Fruit fly (Drosophila melanogaster): Measurements from ENCODE around the gene CG3108.

The CG3108 gene

dm6 chrX:5737157-5737556 is 44.3 kb downstream of the CG3108 start (continued):
- peak; percentile 39 for TF ChIP-seq Sox102F (GFP tag; optimal IDR thresholded peaks at IDR 0.05)
- no peak for TF ChIP-seq chm (GFP tag; IDR thresholded peaks at IDR 0.05)
- no peak for TF ChIP-seq CG3838 (GFP tag; optimal IDR thresholded peaks at IDR 0.05)
- TF ChIP-seq eyg (GFP tag; optimal IDR thresholded peaks at IDR 0.05): no peak
- TF ChIP-seq knrl (GFP tag; IDR thresholded peaks at IDR 0.05; ENCODE audit: partially characterized antibody): no peak

dm6 chrX:5735268-5735941 is 46.0 kb downstream of the CG3108 start:
- TF ChIP-seq CG2116 (GFP tag; optimal IDR thresholded peaks at IDR 0.05) (peak; percentile 16), Mrtf (GFP tag; IDR thresholded peaks at IDR 0.05) (peak; percentile 71; the same call in 2 of the 3 replicates), CG10366 (GFP tag; IDR thresholded peaks at IDR 0.05) (peak; percentile 78), CG12659 (GFP tag; optimal IDR thresholded peaks at IDR 0.05) (peak; percentile 62), CG13296 (GFP tag; optimal IDR thresholded peaks at IDR 0.05) (peak; percentile 40), twi (tag; optimal IDR thresholded peaks at IDR 0.05) (peak; percentile 47), CG10267 (tag; optimal IDR thresholded peaks at IDR 0.05) (peak; percentile 53), CG12155 (GFP tag; optimal IDR thresholded peaks at IDR 0.05) (peak; percentile 69), Dll (GFP tag; IDR thresholded peaks at IDR 0.05; ENCODE audit: partially characterized antibody) (no peak), Ada2b (GFP tag; IDR thresholded peaks at IDR 0.05) (peak; percentile 85), Spps (tag; optimal IDR thresholded peaks at IDR 0.05) (no peak), Chrac-16 (GFP tag; optimal IDR thresholded peaks at IDR 0.05) (peak; percentile 70), CG3163 (GFP tag; optimal IDR thresholded peaks at IDR 0.05) (no peak), CG31365 (tag; optimal IDR thresholded peaks at IDR 0.05) (peak; percentile 7), zen (tag; optimal IDR thresholded peaks at IDR 0.05) (peak; percentile 43), CG9727 (GFP tag; optimal IDR thresholded peaks at IDR 0.05) (peak; percentile 66), rib (GFP tag; IDR thresholded peaks at IDR 0.05) (0 out of 2 replicates have a peak, but pooled peaks have one; percentile 47), amos (GFP tag; IDR thresholded peaks at IDR 0.05; ENCODE audit: partially characterized antibody) (no peak), E2f1 (GFP tag; IDR thresholded peaks at IDR 0.05) (peak; percentile 57), pnt (GFP tag; optimal IDR thresholded peaks at IDR 0.05) (peak; percentile 38), Blimp-1 (GFP tag; optimal IDR thresholded peaks at IDR 0.05) (peak; percentile 67), cg (GFP tag; optimal IDR thresholded peaks at IDR 0.05) (peak; percentile 3), nmo (GFP tag; optimal IDR thresholded peaks at IDR 0.05) (peak; percentile 80), zfh2 (GFP tag; optimal IDR thresholded peaks at IDR 0.05) (peak; percentile 34), CG17385 (GFP tag; optimal IDR thresholded peaks at IDR 0.05) (peak; percentile 60), HLH4C (GFP tag; IDR thresholded peaks at IDR 0.05; ENCODE audit: partially characterized antibody) (no peak), jigr1 (GFP tag; IDR thresholded peaks at IDR 0.05) (peak; percentile 39; the same call in 1 of the 3 replicates), CG13123 (GFP tag; optimal IDR thresholded peaks at IDR 0.05) (peak; percentile 14), CG15514 (GFP tag; optimal IDR thresholded peaks at IDR 0.05) (peak; percentile 58), CG32532 (GFP tag; IDR thresholded peaks at IDR 0.05) (peak; percentile 82), CG8281 (tag; optimal IDR thresholded peaks at IDR 0.05) (peak; percentile 51), CG17359 (tag; optimal IDR thresholded peaks at IDR 0.05) (peak; percentile 82), bowl (GFP tag; IDR thresholded peaks at IDR 0.05) (no peak), CG5953 (GFP tag; IDR thresholded peaks at IDR 0.05) (peak; percentile 78), dysf (GFP tag; IDR thresholded peaks at IDR 0.05) (peak; percentile 83), tll (GFP tag; optimal IDR thresholded peaks at IDR 0.05) (no peak), lov (optimal IDR thresholded peaks at IDR 0.05) (no peak), lov (GFP tag; IDR thresholded peaks at IDR 0.05) (no peak), CG16815 (GFP tag; optimal IDR thresholded peaks at IDR 0.05) (peak; percentile 66), slou (GFP tag; optimal IDR thresholded peaks at IDR 0.05) (no peak), CG12104 (GFP tag; optimal IDR thresholded peaks at IDR 0.05) (peak; percentile 22), CG4617 (GFP tag; optimal IDR thresholded peaks at IDR 0.05; ENCODE audit: borderline replicate concordance) (no peak), TFAM (GFP tag; optimal IDR thresholded peaks at IDR 0.05) (no peak)

All from whole organism, embryonic.